Worm (Caenorhabditis elegans): ENCODE results near the gene pac-1.

pac-1 gene

ce11 chrIII:8519886-8520285 is 25.1 kb downstream of the pac-1 start, which contains the start of gene ZC21.8:
Gene ZC21.8, minus strand, starts transcription at chrIII:8519986.
- TF ChIP-seq spr-1 (tag; optimal IDR thresholded peaks at IDR 0.05) (no peak), hlh-30 (tag; optimal IDR thresholded peaks at IDR 0.05; ENCODE audit: insufficient read depth) (no peak), nhr-10 (tag; optimal IDR thresholded peaks at IDR 0.05) (no peak), mxl-3 (GFP tag; optimal IDR thresholded peaks at IDR 0.05) (no peak), dve-1 (tag; optimal IDR thresholded peaks at IDR 0.05; ENCODE audit: insufficient read depth) (no peak), ceh-44 (GFP tag; IDR thresholded peaks at IDR 0.05) (no peak), nhr-76 (tag; optimal IDR thresholded peaks at IDR 0.05) (no peak), zip-2 (tag; optimal IDR thresholded peaks at IDR 0.05) (no peak), nhr-41 (GFP tag; IDR thresholded peaks at IDR 0.05) (no peak), snpc-4 (tag; optimal IDR thresholded peaks at IDR 0.05) (no peak), cey-2 (tag; optimal IDR thresholded peaks at IDR 0.05; ENCODE audit: borderline replicate concordance, insufficient read depth) (no peak), fos-1 (tag; optimal IDR thresholded peaks at IDR 0.05) (no peak), unc-130 (GFP tag; optimal IDR thresholded peaks at IDR 0.05) (no peak), rbr-2 (tag; optimal IDR thresholded peaks at IDR 0.05) (no peak), mdt-29 (GFP tag; IDR thresholded peaks at IDR 0.05) (no peak), nhr-25 (tag; optimal IDR thresholded peaks at IDR 0.05; ENCODE audit: borderline replicate concordance, insufficient read depth) (no peak)

ce11 chrIII:8520589-8520988 is 25.8 kb downstream of the pac-1 start:
- TF ChIP-seq T20F7.1 (GFP tag; optimal IDR thresholded peaks at IDR 0.05): no peak
- TF ChIP-seq arid-1 (GFP tag; conservative IDR thresholded peaks at IDR 0.05): no peak
- no peak for TF ChIP-seq R02D3.7 (tag; optimal IDR thresholded peaks at IDR 0.05)
- TF ChIP-seq F49E8.2 (tag; optimal IDR thresholded peaks at IDR 0.05; ENCODE audit: borderline replicate concordance): no peak
- TF ChIP-seq nhr-6 (tag; optimal IDR thresholded peaks at IDR 0.05): no peak
- TF ChIP-seq mes-2 (tag; optimal IDR thresholded peaks at IDR 0.05; ENCODE audit: poor library complexity, severe bottlenecking): no peak
- TF ChIP-seq hif-1 (tag; optimal IDR thresholded peaks at IDR 0.05): no peak
- no peak for TF ChIP-seq ctbp-1 (GFP tag; IDR thresholded peaks at IDR 0.05)
- TF ChIP-seq skn-1 (tag; optimal IDR thresholded peaks at IDR 0.05): no peak
- TF ChIP-seq mxl-3 (GFP tag; optimal IDR thresholded peaks at IDR 0.05): no peak
- TF ChIP-seq Y5F2A.4 (GFP tag; optimal IDR thresholded peaks at IDR 0.05): no peak
- no peak for TF ChIP-seq mxl-2 (GFP tag; conservative IDR thresholded peaks at IDR 0.05)

DNA sequence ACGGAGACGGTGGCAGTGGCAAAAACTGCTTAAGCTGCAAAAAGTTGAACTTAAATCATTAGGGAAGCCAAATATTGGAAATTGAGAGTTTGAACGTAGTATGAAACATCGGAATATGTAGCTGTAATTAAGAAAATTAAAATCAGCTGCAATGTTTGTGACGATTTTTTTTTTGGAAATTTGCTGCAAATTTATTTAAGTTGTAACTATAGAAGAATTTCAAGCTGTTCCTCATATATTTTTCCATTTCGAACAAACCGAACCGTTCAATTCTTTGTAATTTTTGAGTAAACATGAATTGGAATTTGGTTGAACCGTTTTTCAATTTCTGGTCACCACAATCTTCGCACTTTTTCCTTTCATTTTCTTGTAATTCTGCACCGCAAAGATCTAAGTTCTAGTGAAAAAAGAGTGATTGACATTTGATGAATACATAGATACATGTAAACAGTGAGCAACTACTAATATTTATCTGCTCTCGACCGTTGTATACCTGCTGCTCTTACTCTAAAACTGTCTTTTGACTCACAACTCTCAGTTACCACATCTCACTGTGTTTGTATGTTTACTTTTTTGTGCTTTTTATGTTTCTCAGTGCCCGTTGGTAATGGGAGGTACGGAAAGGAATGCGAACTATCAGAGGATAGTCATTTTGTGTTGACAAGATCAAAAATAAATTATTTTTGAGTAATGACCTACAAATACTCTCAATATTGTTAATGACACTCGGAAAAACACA is 27.0 kb downstream of the pac-1 start:
- no peak for TF ChIP-seq egl-27 (tag; optimal IDR thresholded peaks at IDR 0.05)
- TF ChIP-seq ama-1 (optimal IDR thresholded peaks at IDR 0.05): no peak
- peak; percentile 54 for TF ChIP-seq aha-1 (tag)
- peak in 1 of 2 experiments; percentile 93 for TF ChIP-seq unc-62 (GFP tag; optimal IDR thresholded peaks at IDR 0.05 in 1 of 2)
- no peak for TF ChIP-seq unc-62 (tag; optimal IDR thresholded peaks at IDR 0.05)
- TF ChIP-seq sdz-12 (GFP tag; optimal IDR thresholded peaks at IDR 0.05): no peak
- no peak for TF ChIP-seq lir-3 (tag; optimal IDR thresholded peaks at IDR 0.05)
- no peak for TF ChIP-seq pqm-1 (tag; optimal IDR thresholded peaks at IDR 0.05)
- TF ChIP-seq ces-1 (GFP tag; optimal IDR thresholded peaks at IDR 0.05): no peak
- no peak for TF ChIP-seq pha-4 (GFP tag; IDR thresholded peaks at IDR 0.05)
- peak; percentile 55 for TF ChIP-seq pha-4 (tag; optimal IDR thresholded peaks at IDR 0.05)

Data from whole organism, L4 larva.